Fruit fly (Drosophila melanogaster): ENCODE results near the gene CG31523.

The CG31523 gene

dm6 chr3R:4445083-4445482 lies 33.9 kb downstream of the CG31523 start (continued):
- TF ChIP-seq CG4854 (GFP tag; optimal IDR thresholded peaks at IDR 0.05) (no peak), hb (GFP tag; IDR thresholded peaks at IDR 0.05; ENCODE audit: partially characterized antibody) (no peak), Hey (tag; optimal IDR thresholded peaks at IDR 0.05) (peak; percentile 98), GATAe (GFP tag; conservative IDR thresholded peaks at IDR 0.05) (0 out of 2 replicates have a peak, but pooled peaks have one; percentile 36), Camta (GFP tag; optimal IDR thresholded peaks at IDR 0.05) (no peak), Pdp1 (GFP tag; optimal IDR thresholded peaks at IDR 0.05) (peak in 1 of 2 experiments; percentile 69), CG6683 (GFP tag; optimal IDR thresholded peaks at IDR 0.05) (no peak), Fer1 (GFP tag; optimal IDR thresholded peaks at IDR 0.05) (peak; percentile 31), Ets65A (GFP tag) (no peak), jumu (GFP tag; optimal IDR thresholded peaks at IDR 0.05) (no peak), amos (GFP tag; IDR thresholded peaks at IDR 0.05; ENCODE audit: partially characterized antibody) (peak; percentile 44; the same call in 1 of the 2 replicates), D19B (GFP tag; optimal IDR thresholded peaks at IDR 0.05) (peak; percentile 24), pros (GFP tag; optimal IDR thresholded peaks at IDR 0.05) (no peak), CG7357 (GFP tag; IDR thresholded peaks at IDR 0.05) (no peak), CG10565 (GFP tag; optimal IDR thresholded peaks at IDR 0.05) (no peak), Nf-YC (tag; optimal IDR thresholded peaks at IDR 0.05) (no peak), E2f2 (GFP tag; IDR thresholded peaks at IDR 0.05) (no peak), tll (GFP tag; optimal IDR thresholded peaks at IDR 0.05) (no peak), Bgb (GFP tag; IDR thresholded peaks at IDR 0.05; ENCODE audit: partially characterized antibody) (peak; percentile 62; the same call in 1 of the 2 replicates), mld (GFP tag; IDR thresholded peaks at IDR 0.05; ENCODE audit: partially characterized antibody) (0 out of 3 replicates have a peak, but pooled peaks have one; percentile 42)

- TF ChIP-seq scrt (GFP tag; optimal IDR thresholded peaks at IDR 0.05) (no peak), CG11093 (GFP tag; IDR thresholded peaks at IDR 0.05) (no peak)
These were observed 41.2 kb downstream of the CG31523 start for dm6 chr3R:4437817-4438216.

- no peak for TF ChIP-seq CG14667 (GFP tag; IDR thresholded peaks at IDR 0.05)
- TF ChIP-seq CG13287 (GFP tag; IDR thresholded peaks at IDR 0.05; ENCODE audit: partially characterized antibody), result peak; percentile 74
- peak; percentile 85 for TF ChIP-seq CG13624 (GFP tag; optimal IDR thresholded peaks at IDR 0.05)
- TF ChIP-seq CG9727 (GFP tag; optimal IDR thresholded peaks at IDR 0.05), result peak; percentile 33
- no peak for TF ChIP-seq seq (GFP tag; IDR thresholded peaks at IDR 0.05)
- TF ChIP-seq zfh1 (GFP tag; IDR thresholded peaks at IDR 0.05), result no peak
- TF ChIP-seq CG17359 (tag; optimal IDR thresholded peaks at IDR 0.05), result peak; percentile 47
- no peak for TF ChIP-seq ap (GFP tag; IDR thresholded peaks at IDR 0.05)
- TF ChIP-seq kay (GFP tag; optimal IDR thresholded peaks at IDR 0.05), result peak; percentile 34
- no peak for TF ChIP-seq dysf (GFP tag; IDR thresholded peaks at IDR 0.05)
- peak; percentile 19 for TF ChIP-seq CG18476 (GFP tag; optimal IDR thresholded peaks at IDR 0.05)
- TF ChIP-seq Oaz (GFP tag; IDR thresholded peaks at IDR 0.05), result no peak
- TF ChIP-seq HLH4C (GFP tag; IDR thresholded peaks at IDR 0.05; ENCODE audit: partially characterized antibody), result 0 out of 3 replicates have a peak, but pooled peaks have one; percentile 37
- TF ChIP-seq CG10431 (GFP tag; optimal IDR thresholded peaks at IDR 0.05), result no peak
- peak; percentile 76 for TF ChIP-seq Hsf (GFP tag; optimal IDR thresholded peaks at IDR 0.05)
- peak; percentile 60 for TF ChIP-seq grau (tag; optimal IDR thresholded peaks at IDR 0.05)
- TF ChIP-seq dan (GFP tag; IDR thresholded peaks at IDR 0.05), result no peak
- peak; percentile 72 for TF ChIP-seq fu2 (GFP tag; optimal IDR thresholded peaks at IDR 0.05)
- TF ChIP-seq CG7357 (GFP tag; IDR thresholded peaks at IDR 0.05), result no peak
- TF ChIP-seq dimm (GFP tag; IDR thresholded peaks at IDR 0.05), result no peak
- no peak for TF ChIP-seq Ravus (GFP tag; IDR thresholded peaks at IDR 0.05)
- no peak; the same call in 1 of the 3 replicates for TF ChIP-seq CG17361 (GFP tag; IDR thresholded peaks at IDR 0.05)
- peak; percentile 92 for TF ChIP-seq Myb (GFP tag; optimal IDR thresholded peaks at IDR 0.05)
- no peak for TF ChIP-seq Drgx (GFP tag; IDR thresholded peaks at IDR 0.05)
- TF ChIP-seq br (optimal IDR thresholded peaks at IDR 0.05), result no peak
- TF ChIP-seq pros (GFP tag; optimal IDR thresholded peaks at IDR 0.05), result no peak
- no peak for TF ChIP-seq CG6683 (GFP tag; optimal IDR thresholded peaks at IDR 0.05)
- no peak for TF ChIP-seq CG16815 (GFP tag; optimal IDR thresholded peaks at IDR 0.05)
- TF ChIP-seq CG3163 (GFP tag; optimal IDR thresholded peaks at IDR 0.05), result peak; percentile 79
- TF ChIP-seq CG11456 (GFP tag; IDR thresholded peaks at IDR 0.05), result no peak
These were observed 41.9 kb downstream of the CG31523 start, which contains the start of the genes Lipt2 and CG14650 for dm6 chr3R:4437113-4437512. Lipt2 (minus strand) TSS chr3R:4437329. CG14650 (plus strand) TSS chr3R:4437387.
